Fruit fly (Drosophila melanogaster): ENCODE data around the gene Hsp23.

Gene Hsp23

DNA sequence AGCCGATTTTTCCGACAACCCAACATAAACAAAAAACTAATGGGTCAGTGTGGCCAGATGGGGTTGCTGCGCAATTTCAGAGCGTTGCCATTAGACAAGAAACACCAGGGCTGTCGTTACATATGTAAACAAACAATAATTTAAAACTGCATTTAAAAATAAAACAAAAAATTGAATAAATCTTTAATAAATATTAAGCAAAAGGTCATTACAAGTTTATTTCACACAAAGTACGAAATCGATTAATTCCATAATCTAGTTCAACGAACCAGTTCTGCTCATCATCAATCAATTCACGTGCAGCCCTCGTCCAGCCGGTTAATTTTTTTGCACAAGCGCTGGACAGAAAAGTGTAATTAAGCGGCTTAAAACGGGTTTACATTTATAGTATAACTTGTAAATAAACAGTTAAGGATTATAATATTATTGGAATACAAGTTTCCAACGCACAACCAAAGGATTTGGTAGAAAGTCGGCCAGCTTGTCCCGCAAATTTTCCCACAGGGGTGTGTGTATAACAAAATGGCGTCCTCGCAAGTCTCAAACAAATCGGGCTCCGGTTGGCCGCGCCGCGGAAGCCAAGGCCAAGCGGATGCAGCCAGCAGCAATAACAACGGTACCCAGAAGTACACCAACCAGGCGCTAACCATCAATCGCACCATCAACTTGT is 29.2 kb downstream of the Hsp23 start, which contains the start of the genes CG4022 and Cpsf5 (continued):
- TF ChIP-seq Fer1 (GFP tag; optimal IDR thresholded peaks at IDR 0.05) (peak; percentile 82), CG14014 (GFP tag; IDR thresholded peaks at IDR 0.05) (peak; percentile 82), dmrt99B (tag; optimal IDR thresholded peaks at IDR 0.05) (no peak), Nf-YB (GFP tag; optimal IDR thresholded peaks at IDR 0.05) (peak; percentile 70), Ssrp (tag; optimal IDR thresholded peaks at IDR 0.05) (peak; percentile 84), Dbx (GFP tag; IDR thresholded peaks at IDR 0.05) (peak; percentile 93), PHDP (tag; optimal IDR thresholded peaks at IDR 0.05) (peak; percentile 87), Pdp1 (GFP tag; optimal IDR thresholded peaks at IDR 0.05) (peak; percentile 70 to 79), CG10565 (GFP tag; optimal IDR thresholded peaks at IDR 0.05) (no peak), CG10209 (GFP tag; optimal IDR thresholded peaks at IDR 0.05) (peak; percentile 80), hbn (GFP tag; IDR thresholded peaks at IDR 0.05; ENCODE audit: partially characterized antibody) (no peak), gsb (GFP tag; IDR thresholded peaks at IDR 0.05) (peak; percentile 39; the same call in 1 of the 2 replicates), salm (tag; optimal IDR thresholded peaks at IDR 0.05) (peak; percentile 43), CG17802 (tag; optimal IDR thresholded peaks at IDR 0.05) (peak; percentile 42), CG18764 (GFP tag; optimal IDR thresholded peaks at IDR 0.05) (peak; percentile 63), CG6683 (GFP tag; optimal IDR thresholded peaks at IDR 0.05) (peak; percentile 53), Neu2 (GFP tag; optimal IDR thresholded peaks at IDR 0.05; ENCODE audit: borderline replicate concordance) (no peak), CG9817 (tag; optimal IDR thresholded peaks at IDR 0.05) (peak; percentile 90), Mrtf (GFP tag; IDR thresholded peaks at IDR 0.05) (peak; percentile 40; the same call in 1 of the 3 replicates), CG13296 (GFP tag; optimal IDR thresholded peaks at IDR 0.05) (peak; percentile 72), btn (GFP tag; optimal IDR thresholded peaks at IDR 0.05) (no peak), BtbVII (GFP tag; optimal IDR thresholded peaks at IDR 0.05) (peak; percentile 47), Trl (optimal IDR thresholded peaks at IDR 0.05) (no peak), Trl (GFP tag; optimal IDR thresholded peaks at IDR 0.05) (peak; percentile 57), HLH3B (GFP tag; IDR thresholded peaks at IDR 0.05) (peak; percentile 84), D (optimal IDR thresholded peaks at IDR 0.05) (no peak), D (GFP tag; optimal IDR thresholded peaks at IDR 0.05) (peak; percentile 75), Nf-YA (GFP tag; IDR thresholded peaks at IDR 0.05) (peak; percentile 71), CG3407 (GFP tag; optimal IDR thresholded peaks at IDR 0.05) (peak; percentile 68), CG12219 (GFP tag; optimal IDR thresholded peaks at IDR 0.05) (peak; percentile 69), CG31224 (GFP tag; IDR thresholded peaks at IDR 0.05) (peak; percentile 57), sna (GFP tag; IDR thresholded peaks at IDR 0.05; ENCODE audit: partially characterized antibody) (no peak), ham (GFP tag; IDR thresholded peaks at IDR 0.05) (peak; percentile 52; the same call in 1 of the 2 replicates), CG13894 (tag; optimal IDR thresholded peaks at IDR 0.05) (no peak), crol (GFP tag; IDR thresholded peaks at IDR 0.05) (no peak), CG17361 (GFP tag; IDR thresholded peaks at IDR 0.05) (peak; percentile 82), CG9876 (GFP tag; optimal IDR thresholded peaks at IDR 0.05) (no peak), Sry-β (GFP tag; optimal IDR thresholded peaks at IDR 0.05) (peak; percentile 42), zen (tag; optimal IDR thresholded peaks at IDR 0.05) (peak; percentile 86), pum (GFP tag; optimal IDR thresholded peaks at IDR 0.05) (peak; percentile 61), tx (GFP tag; optimal IDR thresholded peaks at IDR 0.05) (peak; percentile 40), pros (GFP tag; optimal IDR thresholded peaks at IDR 0.05) (no peak), pb (GFP tag; optimal IDR thresholded peaks at IDR 0.05) (peak; percentile 31), CG8359 (GFP tag; optimal IDR thresholded peaks at IDR 0.05; ENCODE audit: borderline replicate concordance) (no peak), BEAF-32 (GFP tag; optimal IDR thresholded peaks at IDR 0.05) (peak; percentile 52), CG6854 (GFP tag; optimal IDR thresholded peaks at IDR 0.05) (no peak), Dfd (GFP tag; optimal IDR thresholded peaks at IDR 0.05) (no peak), CG4328 (GFP tag; optimal IDR thresholded peaks at IDR 0.05) (peak; percentile 78), da (GFP tag; optimal IDR thresholded peaks at IDR 0.05) (peak; percentile 21), CG6272 (GFP tag; IDR thresholded peaks at IDR 0.05) (peak; percentile 66)

Measured in whole organism, embryonic.